Worm (Caenorhabditis elegans): ENCODE data around the gene best-15.

ce11 chrIV:10780583-10780982 is 51.5 kb downstream of the best-15 start, which contains the start of gene swt-3:
- TF ChIP-seq hmg-1.2 (GFP tag; IDR thresholded peaks at IDR 0.05): no peak
- no peak for TF ChIP-seq lin-26 (GFP tag; IDR thresholded peaks at IDR 0.05)
- no peak for TF ChIP-seq T26A5.8 (tag; optimal IDR thresholded peaks at IDR 0.05)
- TF ChIP-seq F49E8.2 (tag; optimal IDR thresholded peaks at IDR 0.05; ENCODE audit: insufficient read depth): no peak
- no peak for TF ChIP-seq snpc-4 (GFP tag; optimal IDR thresholded peaks at IDR 0.05)
- TF ChIP-seq snpc-4 (tag; optimal IDR thresholded peaks at IDR 0.05): no peak
- TF ChIP-seq rcor-1 (GFP tag; IDR thresholded peaks at IDR 0.05): no peak
- no peak for TF ChIP-seq F10E7.11 (tag; optimal IDR thresholded peaks at IDR 0.05)
- no peak for TF ChIP-seq nhr-120 (GFP tag; IDR thresholded peaks at IDR 0.05)
- TF ChIP-seq Y56A3A.18 (GFP tag; IDR thresholded peaks at IDR 0.05): no peak
- TF ChIP-seq madf-8 (GFP tag; conservative IDR thresholded peaks at IDR 0.05): no peak
- TF ChIP-seq madf-3 (GFP tag; IDR thresholded peaks at IDR 0.05): no peak
